Fruit fly (Drosophila melanogaster) whole organism, embryonic: ENCODE measurements around the gene Zasp66.

Experiments used
- C15 ChIP-seq: fragments of 200-800 bp; sonication (Bioruptor generic); IDR thresholded peaks from 3 replicates; pipeline ENCODE4 v1.3.6; 2022; ENCODE audit warnings: missing biosample characterization, missing genetic modification characterization
- CG10431 ChIP-seq: fragments of 200-800 bp; sonication (Bioruptor generic); optimal IDR thresholded peaks from 3 replicates; lab custom pipeline; 2018; ENCODE audit warnings: missing biosample characterization, mild to moderate bottlenecking, missing genetic modification characterization
- CG10462 ChIP-seq: fragments of 200-800 bp; sonication (Bioruptor generic); optimal IDR thresholded peaks from 2 replicates; lab custom pipeline; 2016; ENCODE audit warnings: missing biosample characterization, missing genetic modification characterization
- CG10979 ChIP-seq: fragments of 200-800 bp; sonication (Bioruptor generic); optimal IDR thresholded peaks from 2 replicates; lab custom pipeline; 2018; ENCODE audit warnings: missing biosample characterization, mild to moderate bottlenecking, missing genetic modification characterization, moderate library complexity
- CG12071 ChIP-seq: fragments of 200-800 bp; sonication (Bioruptor generic); optimal IDR thresholded peaks from 3 replicates; lab custom pipeline; 2018; ENCODE audit warnings: missing biosample characterization, mild to moderate bottlenecking, missing genetic modification characterization
- CG12219 ChIP-seq: fragments of 200-800 bp; sonication (Bioruptor generic); optimal IDR thresholded peaks from 3 replicates; lab custom pipeline; 2018; ENCODE audit warnings: missing biosample characterization, mild to moderate bottlenecking, missing genetic modification characterization
- CG13775 ChIP-seq: fragments of 200-800 bp; sonication (Bioruptor generic); optimal IDR thresholded peaks from 3 replicates; lab custom pipeline; 2017; ENCODE audit warnings: missing biosample characterization, mild to moderate bottlenecking, missing genetic modification characterization
- CG14441 ChIP-seq: fragments of 200-800 bp; sonication (Bioruptor generic); IDR thresholded peaks from 2 replicates; pipeline ENCODE4 v1.3.6; 2022; ENCODE audit warnings: missing biosample characterization, missing genetic modification characterization
- CG15073 ChIP-seq: fragments of 200-800 bp; sonication (Bioruptor generic); optimal IDR thresholded peaks from 2 replicates; lab custom pipeline; 2016; ENCODE audit warnings: missing biosample characterization, missing genetic modification characterization
- CG16779 ChIP-seq: fragments of 200-800 bp; sonication (Bioruptor generic); IDR thresholded peaks from 2 replicates; pipeline ENCODE4 v1.3.6; 2022; ENCODE audit warnings: missing biosample characterization, missing genetic modification characterization
- CG17612 ChIP-seq: fragments of 200-800 bp; sonication (Bioruptor generic); IDR thresholded peaks from 2 replicates; pipeline ENCODE4 v1.3.6; 2022; ENCODE audit warnings: missing biosample characterization, missing genetic modification characterization
- CG17802 ChIP-seq: fragments of 200-800 bp; sonication (Bioruptor generic); optimal IDR thresholded peaks from 2 replicates; lab custom pipeline; 2018; ENCODE audit warnings: missing biosample characterization, mild to moderate bottlenecking, missing genetic modification characterization, moderate library complexity
- CG18599 ChIP-seq: fragments of 200-800 bp; sonication (Bioruptor generic); optimal IDR thresholded peaks from 3 replicates; lab custom pipeline; 2017; ENCODE audit warnings: missing biosample characterization, missing genetic modification characterization, mild to moderate bottlenecking, moderate library complexity, missing genetic modification reagents
- CG2712 ChIP-seq: fragments of 200-800 bp; optimal IDR thresholded peaks from 3 replicates; lab custom pipeline; 2019; ENCODE audit warnings: missing biosample characterization, mild to moderate bottlenecking, missing genetic modification characterization, moderate library complexity
- CG31224 ChIP-seq: fragments of 200-800 bp; sonication (Bioruptor generic); IDR thresholded peaks from 2 replicates; pipeline ENCODE4 v1.3.6; 2022; ENCODE audit warnings: missing biosample characterization, missing genetic modification characterization
- CG31388 ChIP-seq: fragments of 200-800 bp; sonication (Bioruptor generic); optimal IDR thresholded peaks from 2 replicates; lab custom pipeline; 2016; ENCODE audit warnings: missing biosample characterization, missing genetic modification characterization
- CG4730 ChIP-seq: fragments of 200-800 bp; sonication (Bioruptor generic); IDR thresholded peaks from 2 replicates; pipeline ENCODE4 v1.3.6; 2022; ENCODE audit warnings: missing biosample characterization, missing genetic modification characterization
- CG9876 ChIP-seq: fragments of 200-800 bp; sonication (Bioruptor generic); optimal IDR thresholded peaks from 2 replicates; lab custom pipeline; 2016; ENCODE audit warnings: missing biosample characterization, missing genetic modification characterization
- CrebB ChIP-seq: fragments of 200-800 bp; sonication (Bioruptor generic); optimal IDR thresholded peaks from 3 replicates; lab custom pipeline; 2018; ENCODE audit warnings: missing biosample characterization, mild to moderate bottlenecking, missing genetic modification characterization
- Dip2 ChIP-seq: fragments of 200-800 bp; sonication (Bioruptor generic); IDR thresholded peaks from 2 replicates; pipeline ENCODE4 v1.3.6; 2022; ENCODE audit warnings: missing biosample characterization, missing genetic modification characterization
- Dll ChIP-seq: fragments of 200-800 bp; sonication (Bioruptor generic); IDR thresholded peaks from 4 replicates; pipeline ENCODE4 v1.3.6; 2022; ENCODE audit warnings: missing biosample characterization, missing genetic modification characterization; ENCODE audit not compliant: partially characterized antibody
- Drgx ChIP-seq: fragments of 200-800 bp; sonication (Bioruptor generic); IDR thresholded peaks from 2 replicates; pipeline ENCODE4 v1.3.6; 2022; ENCODE audit warnings: missing biosample characterization, missing genetic modification characterization
- GATAe ChIP-seq: fragments of 200-800 bp; sonication (Bioruptor generic); conservative IDR thresholded peaks from 2 replicates; pipeline ENCODE4 v1.3.6; 2022; ENCODE audit warnings: missing biosample characterization, missing genetic modification characterization
- H15 ChIP-seq: fragments of 200-800 bp; sonication (Bioruptor generic); IDR thresholded peaks from 3 replicates; pipeline ENCODE4 v1.3.6; 2022; ENCODE audit warnings: missing biosample characterization, missing genetic modification characterization
- Hr3 ChIP-seq: fragments of 200-800 bp; sonication (Bioruptor generic); optimal IDR thresholded peaks from 3 replicates; lab custom pipeline; 2016; ENCODE audit warnings: missing biosample characterization, missing genetic modification characterization
- Kr ChIP-seq: fragments of 200-800 bp; sonication (Bioruptor generic); optimal IDR thresholded peaks from 2 replicates; lab custom pipeline; 2017; ENCODE audit warnings: missing biosample characterization, mild to moderate bottlenecking, missing genetic modification characterization
- Meics ChIP-seq: fragments of 200-800 bp; sonication (Bioruptor generic); optimal IDR thresholded peaks from 2 replicates; lab custom pipeline; 2017; ENCODE audit warnings: missing biosample characterization, mild to moderate bottlenecking, missing genetic modification characterization
- NK7.1 ChIP-seq: fragments of 200-800 bp; sonication (Bioruptor generic); optimal IDR thresholded peaks from 3 replicates; lab custom pipeline; 2016; ENCODE audit warnings: missing biosample characterization, missing genetic modification characterization
- Oaz ChIP-seq: fragments of 200-800 bp; sonication (Bioruptor generic); IDR thresholded peaks from 2 replicates; pipeline ENCODE4 v1.3.6; 2022; ENCODE audit warnings: missing biosample characterization, missing genetic modification characterization
- aop ChIP-seq: fragments of 200-800 bp; sonication (Bioruptor generic); IDR thresholded peaks from 2 replicates; pipeline ENCODE4 v1.3.6; 2022; ENCODE audit warnings: missing biosample characterization, missing genetic modification characterization
- cato ChIP-seq: fragments of 200-800 bp; sonication (Bioruptor generic); optimal IDR thresholded peaks from 2 replicates; lab custom pipeline; 2016; ENCODE audit warnings: missing biosample characterization, missing genetic modification characterization, borderline replicate concordance
- chinmo ChIP-seq: fragments of 200-800 bp; sonication (Bioruptor generic); IDR thresholded peaks from 4 replicates; pipeline ENCODE4 v1.3.6; 2022; ENCODE audit warnings: missing biosample characterization, missing genetic modification characterization; ENCODE audit not compliant: partially characterized antibody
- dmrt99B ChIP-seq: fragments of 200-800 bp; sonication (Bioruptor generic); optimal IDR thresholded peaks from 2 replicates; lab custom pipeline; 2018; ENCODE audit warnings: missing biosample characterization, mild to moderate bottlenecking, missing genetic modification characterization, moderate library complexity
- en ChIP-seq: fragments of 200-800 bp; sonication (Bioruptor generic); optimal IDR thresholded peaks from 2 replicates; lab custom pipeline; 2016; ENCODE audit warnings: missing biosample characterization, missing genetic modification characterization
- gro ChIP-seq: fragments of 200-800 bp; sonication (Bioruptor generic); optimal IDR thresholded peaks from 2 replicates; lab custom pipeline; 2016; ENCODE audit warnings: missing biosample characterization, missing genetic modification characterization
- gt ChIP-seq: fragments of 200-800 bp; sonication (Bioruptor generic); IDR thresholded peaks from 2 replicates; pipeline ENCODE4 v1.3.6; 2022; ENCODE audit warnings: missing biosample characterization, missing genetic modification characterization
- nau ChIP-seq: fragments of 200-800 bp; sonication (Bioruptor generic); optimal IDR thresholded peaks from 3 replicates; lab custom pipeline; 2017; ENCODE audit warnings: missing biosample characterization, mild to moderate bottlenecking, missing genetic modification characterization, missing genetic modification reagents
- nmo ChIP-seq: fragments of 200-800 bp; sonication (Bioruptor generic); optimal IDR thresholded peaks from 2 replicates; lab custom pipeline; 2018; ENCODE audit warnings: missing biosample characterization, mild to moderate bottlenecking, missing genetic modification characterization, moderate library complexity
- schlank ChIP-seq: fragments of 200-800 bp; sonication (Bioruptor generic); optimal IDR thresholded peaks from 2 replicates; lab custom pipeline; 2018; ENCODE audit warnings: missing biosample characterization, mild to moderate bottlenecking, missing genetic modification characterization
- scrt ChIP-seq: fragments of 200-800 bp; sonication (Bioruptor generic); optimal IDR thresholded peaks from 2 replicates; lab custom pipeline; 2018; ENCODE audit warnings: missing biosample characterization, mild to moderate bottlenecking, missing genetic modification characterization, moderate library complexity
- sna ChIP-seq: fragments of 200-800 bp; sonication (Bioruptor generic); IDR thresholded peaks from 2 replicates; pipeline ENCODE4 v1.3.6; 2022; ENCODE audit warnings: missing biosample characterization, missing genetic modification characterization; ENCODE audit not compliant: partially characterized antibody
- sr ChIP-seq: fragments of 200-800 bp; sonication (Bioruptor generic); IDR thresholded peaks from 3 replicates; pipeline ENCODE4 v1.3.6; 2022; ENCODE audit warnings: missing biosample characterization, missing genetic modification characterization
- tgo ChIP-seq: fragments of 200-800 bp; sonication (Bioruptor generic); IDR thresholded peaks from 3 replicates; pipeline ENCODE4 v1.3.6; 2022; ENCODE audit warnings: missing biosample characterization, missing genetic modification characterization
- wdn ChIP-seq: fragments of 200-800 bp; sonication (Bioruptor generic); IDR thresholded peaks from 2 replicates; pipeline ENCODE4 v1.3.6; 2022; ENCODE audit warnings: missing biosample characterization, missing genetic modification characterization

Gene Zasp66

DNA sequence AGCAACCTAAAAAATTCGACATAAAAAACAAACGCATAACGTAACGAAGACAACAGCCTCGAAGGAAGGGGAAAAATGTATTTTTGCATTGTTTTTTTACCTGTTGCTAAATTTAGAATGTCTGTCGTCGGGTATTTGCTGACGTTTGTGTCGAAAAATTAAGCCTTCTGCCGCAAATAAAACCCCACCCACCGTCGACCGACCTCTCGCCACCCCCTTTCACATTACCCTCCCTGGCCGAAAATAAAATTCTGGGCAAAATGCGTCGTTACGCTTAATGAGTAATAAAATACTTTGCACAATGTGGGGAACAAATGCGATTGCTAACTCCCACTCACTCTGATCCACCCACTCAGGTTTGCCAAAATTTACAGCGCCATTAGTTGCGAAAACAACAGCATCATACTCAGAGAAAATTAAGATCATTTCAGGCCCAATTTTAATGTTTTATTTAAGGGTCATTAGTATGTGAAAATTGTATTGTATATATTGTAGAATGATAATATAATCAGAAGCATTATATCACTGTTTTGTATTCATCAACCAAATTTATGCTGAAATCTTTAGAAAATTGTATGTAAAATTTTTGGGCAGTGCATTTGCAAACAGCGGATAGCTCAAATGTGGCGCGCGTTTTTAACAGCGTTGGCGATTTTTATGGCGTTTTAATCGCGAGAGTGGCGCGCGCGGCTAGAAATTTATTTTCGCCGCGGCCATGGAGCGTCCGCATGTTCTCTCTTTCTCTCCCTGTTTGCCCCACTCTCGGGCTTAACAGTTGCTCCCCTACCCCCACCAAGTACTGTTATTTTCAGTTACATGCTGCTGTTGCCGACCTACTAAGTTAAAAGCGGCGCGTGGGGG lies 48.3 kb downstream of the Zasp66 start (continued):
- no peak for TF ChIP-seq Kr (GFP tag; lab: Kevin White, UChicago)
- TF ChIP-seq aop (GFP tag; lab: Robert Waterston, UW): no peak
- peak; percentile 9 for TF ChIP-seq scrt (GFP tag; lab: Kevin White, UChicago)
- peak; percentile 47; the same call in 2 of the 3 replicates for TF ChIP-seq sr (GFP tag; lab: Robert Waterston, UW)
- no peak for TF ChIP-seq nau (GFP tag; lab: Kevin White, UChicago)
- no peak for TF ChIP-seq gt (GFP tag; lab: Robert Waterston, UW)
- TF ChIP-seq CG10462: peak; percentile 18
- TF ChIP-seq CG31388 (GFP tag; lab: Kevin White, UChicago): no peak
- peak; percentile 5 for TF ChIP-seq dmrt99B
- TF ChIP-seq CG16779 (GFP tag; lab: Robert Waterston, UW): no peak
- TF ChIP-seq cato (GFP tag; lab: Kevin White, UChicago): no peak
- TF ChIP-seq Dll (GFP tag; lab: Robert Waterston, UW): no peak
- TF ChIP-seq CG2712 (tag; lab: Kevin White, UChicago): peak; percentile 10
- TF ChIP-seq GATAe (GFP tag; lab: Robert Waterston, UW): no peak
- TF ChIP-seq CG14441 (GFP tag; lab: Robert Waterston, UW): peak; percentile 48; the same call in 1 of the 2 replicates
- peak; percentile 38 for TF ChIP-seq nmo (GFP tag; lab: Kevin White, UChicago)
- no peak for TF ChIP-seq CG17802 (tag; lab: Kevin White, UChicago)
- no peak for TF ChIP-seq CG15073
- TF ChIP-seq CG17612: 0 out of 2 replicates have a peak, but pooled peaks have one; percentile 35
- TF ChIP-seq Oaz (GFP tag; lab: Robert Waterston, UW): peak; percentile 5; the same call in 1 of the 2 replicates
- no peak for TF ChIP-seq H15 (GFP tag; lab: Robert Waterston, UW)
- no peak for TF ChIP-seq sna (GFP tag; lab: Robert Waterston, UW)
- TF ChIP-seq CG12071 (GFP tag; lab: Kevin White, UChicago): no peak
- TF ChIP-seq Drgx (GFP tag; lab: Robert Waterston, UW): peak; percentile 76
- peak; percentile 42 for TF ChIP-seq gro
- no peak for TF ChIP-seq en (GFP tag; lab: Kevin White, UChicago)
- TF ChIP-seq wdn (GFP tag; lab: Robert Waterston, UW): peak; percentile 42; the same call in 1 of the 2 replicates
- peak; percentile 46 for TF ChIP-seq CG12219 (GFP tag; lab: Kevin White, UChicago)
- TF ChIP-seq CG4730 (GFP tag; lab: Robert Waterston, UW): no peak
- TF ChIP-seq CG10431 (GFP tag; lab: Kevin White, UChicago): no peak
- peak; percentile 22 for TF ChIP-seq Hr3 (GFP tag; lab: Kevin White, UChicago)
- TF ChIP-seq CrebB (tag; lab: Kevin White, UChicago): peak; percentile 28
- no peak for TF ChIP-seq C15 (GFP tag; lab: Robert Waterston, UW)
- no peak for TF ChIP-seq Dip2 (GFP tag; lab: Robert Waterston, UW)
- peak; percentile 70 for TF ChIP-seq Meics (GFP tag; lab: Kevin White, UChicago)
- TF ChIP-seq CG13775: peak; percentile 58
- no peak for TF ChIP-seq NK7.1 (GFP tag; lab: Kevin White, UChicago)
- peak; percentile 73; the same call in 1 of the 4 replicates for TF ChIP-seq chinmo (GFP tag; lab: Robert Waterston, UW)
- TF ChIP-seq CG10979 (tag; lab: Kevin White, UChicago): no peak
- no peak for TF ChIP-seq CG9876 (GFP tag; lab: Kevin White, UChicago)
- TF ChIP-seq CG18599: peak; percentile 59
- peak; percentile 43 for TF ChIP-seq schlank (tag; lab: Kevin White, UChicago)
- TF ChIP-seq tgo (GFP tag; lab: Robert Waterston, UW): peak; percentile 31; the same call in 1 of the 3 replicates
- peak; percentile 56 for TF ChIP-seq CG31224 (GFP tag; lab: Robert Waterston, UW)
- TF ChIP-seq, all 482 proteins: peak for 146
